Worm (Caenorhabditis elegans): Measurements from ENCODE around the gene Y57G11A.5.

- peak; percentile 67 for TF ChIP-seq unc-130 (GFP tag; optimal IDR thresholded peaks at IDR 0.05)
- peak; percentile 90 for TF ChIP-seq nhr-28 (tag; optimal IDR thresholded peaks at IDR 0.05)
- TF ChIP-seq ces-1 (GFP tag; optimal IDR thresholded peaks at IDR 0.05) = peak; percentile 85
- peak in 1 of 2 experiments; percentile 75 for TF ChIP-seq unc-62 (GFP tag; optimal IDR thresholded peaks at IDR 0.05 in 1 of 2)
- TF ChIP-seq unc-62 (tag; optimal IDR thresholded peaks at IDR 0.05) = no peak
- TF ChIP-seq dmd-8 (GFP tag; IDR thresholded peaks at IDR 0.05) = no peak
These were observed 48.2 kb downstream of the Y57G11A.5 start, which contains the start of gene dld-1 for ce11 chrIV:14464065-14464567.

Measured in whole organism, L4 larva.